Worm (Caenorhabditis elegans): Measurements from ENCODE around the gene math-6.

Gene math-6

DNA sequence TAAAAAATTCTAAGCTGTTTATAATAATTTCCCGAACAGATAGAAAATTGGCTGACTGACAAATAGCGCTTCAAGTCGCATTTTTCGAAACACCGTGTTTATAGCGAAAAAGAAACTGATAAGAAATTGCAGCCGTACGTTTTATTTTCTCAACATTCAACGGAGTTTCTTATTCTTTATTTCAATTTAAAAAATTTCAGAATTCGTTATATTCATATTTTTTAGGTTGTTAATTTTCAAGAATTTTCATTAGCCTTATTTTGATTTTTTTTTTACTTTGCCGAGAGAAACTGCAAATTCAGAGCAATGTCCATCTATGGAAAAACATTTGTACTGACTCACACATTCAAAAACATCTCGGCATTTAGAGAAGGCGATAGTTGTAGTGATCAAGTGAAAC, 13.4 kb upstream of the math-6 start, which contains the start of gene C46F9.6:
C46F9.6 (plus strand) TSS at position 301 of the 400 bp plus-strand sequence.
- TF ChIP-seq sma-9 (GFP tag; optimal IDR thresholded peaks at IDR 0.05), result no peak
- no peak for TF ChIP-seq sma-9 (tag; optimal IDR thresholded peaks at IDR 0.05)
- no peak for TF ChIP-seq blmp-1 (tag; optimal IDR thresholded peaks at IDR 0.05; ENCODE audit: insufficient read depth)
- peak; percentile 9 for TF ChIP-seq fos-1 (tag; optimal IDR thresholded peaks at IDR 0.05)

DNA sequence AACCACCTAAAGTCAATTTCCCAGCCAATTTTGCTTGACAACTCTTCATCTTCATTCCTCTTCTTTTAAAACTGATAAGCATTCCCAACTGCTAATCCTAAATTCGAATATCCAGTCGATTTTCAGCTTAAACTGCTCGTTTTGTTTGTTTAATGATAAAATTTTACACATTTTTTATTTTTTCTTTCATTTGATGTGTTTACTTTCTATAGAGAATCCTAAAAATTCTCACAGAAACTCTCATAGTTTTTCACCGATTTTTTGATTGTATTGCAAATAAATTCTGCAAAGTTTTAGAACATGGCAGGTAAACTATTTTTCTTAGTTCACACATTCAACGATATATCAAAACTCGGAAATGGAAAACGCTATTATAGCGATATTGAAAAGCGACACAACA, 11.2 kb upstream of the math-6 start, which contains the start of gene math-25:
math-25 (plus strand) TSS at position 301 of the 400 bp plus-strand sequence.
- TF ChIP-seq ztf-11 (tag; optimal IDR thresholded peaks at IDR 0.05) (no peak), gmeb-1 (tag; optimal IDR thresholded peaks at IDR 0.05) (no peak), nhr-21 (tag; optimal IDR thresholded peaks at IDR 0.05) (no peak), lin-39 (tag; optimal IDR thresholded peaks at IDR 0.05) (no peak), nhr-6 (tag; optimal IDR thresholded peaks at IDR 0.05) (no peak), elt-3 (tag; optimal IDR thresholded peaks at IDR 0.05) (no peak), unc-39 (tag; optimal IDR thresholded peaks at IDR 0.05) (no peak), ama-1 (optimal IDR thresholded peaks at IDR 0.05) (no peak), ceh-82 (tag; optimal IDR thresholded peaks at IDR 0.05) (no peak), skn-1 (tag; optimal IDR thresholded peaks at IDR 0.05) (no peak), blmp-1 (tag; optimal IDR thresholded peaks at IDR 0.05; ENCODE audit: insufficient read depth) (no peak), R02D3.7 (tag; optimal IDR thresholded peaks at IDR 0.05) (no peak), lin-13 (GFP tag; optimal IDR thresholded peaks at IDR 0.05) (no peak), nhr-25 (tag; optimal IDR thresholded peaks at IDR 0.05) (no peak), unc-62 (GFP tag; optimal IDR thresholded peaks at IDR 0.05) (no peak), sma-9 (GFP tag; optimal IDR thresholded peaks at IDR 0.05) (no peak), sma-9 (tag; optimal IDR thresholded peaks at IDR 0.05) (no peak), mab-5 (tag; optimal IDR thresholded peaks at IDR 0.05) (no peak)

DNA sequence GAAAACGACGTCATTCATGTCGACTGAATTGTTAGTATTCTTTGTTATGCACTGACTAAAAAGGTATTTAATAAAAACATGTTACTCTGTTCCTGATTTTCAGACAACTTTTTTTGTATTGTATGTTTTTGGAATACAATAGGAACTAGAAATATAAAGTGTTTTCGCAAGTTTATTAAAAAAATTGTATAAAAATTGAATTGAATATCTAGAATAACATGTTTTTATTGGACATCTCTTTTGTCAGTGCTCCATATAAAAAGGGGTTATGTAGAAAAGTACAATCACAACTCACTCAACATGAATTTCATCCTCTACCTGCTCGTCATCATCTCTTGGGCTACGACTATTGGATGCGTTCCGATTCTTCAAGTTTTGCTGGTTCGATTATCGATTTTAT, 10.7 kb upstream of the math-6 start, which contains the start of gene C46F9.5:
C46F9.5 (plus strand) TSS at position 301 of the 400 bp plus-strand sequence.
- TF ChIP-seq nhr-129 (tag; optimal IDR thresholded peaks at IDR 0.05) (no peak), nhr-6 (tag; optimal IDR thresholded peaks at IDR 0.05) (no peak), lin-11 (tag; optimal IDR thresholded peaks at IDR 0.05) (no peak), unc-62 (GFP tag; optimal IDR thresholded peaks at IDR 0.05) (no peak), ama-1 (optimal IDR thresholded peaks at IDR 0.05) (no peak), nhr-23 (tag; optimal IDR thresholded peaks at IDR 0.05) (no peak), elt-1 (tag; optimal IDR thresholded peaks at IDR 0.05) (no peak), nhr-11 (tag; optimal IDR thresholded peaks at IDR 0.05) (no peak), mbf-1 (tag; optimal IDR thresholded peaks at IDR 0.05) (no peak), Y55F3AM.14 (GFP tag; optimal IDR thresholded peaks at IDR 0.05) (no peak), snpc-4 (tag; optimal IDR thresholded peaks at IDR 0.05) (no peak), nhr-237 (tag; optimal IDR thresholded peaks at IDR 0.05) (no peak), ceh-82 (tag; optimal IDR thresholded peaks at IDR 0.05) (no peak), fos-1 (tag; optimal IDR thresholded peaks at IDR 0.05) (no peak), lin-13 (GFP tag; optimal IDR thresholded peaks at IDR 0.05) (no peak), elt-3 (tag; optimal IDR thresholded peaks at IDR 0.05) (no peak)

DNA sequence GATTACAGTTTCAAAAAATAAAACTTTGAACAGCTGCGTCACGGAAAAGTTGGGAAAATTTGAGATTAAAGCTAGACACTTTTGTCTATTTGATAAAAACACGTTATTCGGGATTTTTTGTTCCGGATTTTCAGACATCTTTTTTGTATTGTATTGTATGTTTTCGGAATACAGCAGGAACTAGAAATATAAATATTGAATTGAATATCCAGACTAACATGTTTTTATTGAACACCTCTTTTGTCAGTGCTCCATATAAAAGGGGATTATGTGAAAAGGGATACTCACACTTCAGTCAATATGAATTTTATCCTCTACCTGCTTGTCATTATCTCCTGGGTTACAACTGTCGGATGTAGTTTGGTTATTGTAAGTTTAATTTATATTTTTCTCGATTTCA, 9.4 kb upstream of the math-6 start, which contains the start of gene C16C4.1:
C16C4.1 (plus strand) TSS at position 301 of the 400 bp plus-strand sequence.
- TF ChIP-seq ztf-11 (tag; optimal IDR thresholded peaks at IDR 0.05), result no peak
- TF ChIP-seq nhr-6 (tag; optimal IDR thresholded peaks at IDR 0.05), result no peak
- TF ChIP-seq mab-5 (tag; optimal IDR thresholded peaks at IDR 0.05), result no peak
- no peak for TF ChIP-seq ztf-4 (tag; optimal IDR thresholded peaks at IDR 0.05)
- TF ChIP-seq ama-1 (optimal IDR thresholded peaks at IDR 0.05), result no peak
- TF ChIP-seq C34F6.9 (tag; optimal IDR thresholded peaks at IDR 0.05), result no peak
- TF ChIP-seq Y55F3AM.14 (GFP tag; optimal IDR thresholded peaks at IDR 0.05), result no peak
- TF ChIP-seq lsy-2 (tag; optimal IDR thresholded peaks at IDR 0.05), result no peak
- no peak for TF ChIP-seq F13H6.1 (tag; optimal IDR thresholded peaks at IDR 0.05)
- TF ChIP-seq fos-1 (tag; optimal IDR thresholded peaks at IDR 0.05), result no peak
- no peak for TF ChIP-seq unc-39 (tag; optimal IDR thresholded peaks at IDR 0.05)
- TF ChIP-seq lin-11 (tag; optimal IDR thresholded peaks at IDR 0.05), result no peak

DNA sequence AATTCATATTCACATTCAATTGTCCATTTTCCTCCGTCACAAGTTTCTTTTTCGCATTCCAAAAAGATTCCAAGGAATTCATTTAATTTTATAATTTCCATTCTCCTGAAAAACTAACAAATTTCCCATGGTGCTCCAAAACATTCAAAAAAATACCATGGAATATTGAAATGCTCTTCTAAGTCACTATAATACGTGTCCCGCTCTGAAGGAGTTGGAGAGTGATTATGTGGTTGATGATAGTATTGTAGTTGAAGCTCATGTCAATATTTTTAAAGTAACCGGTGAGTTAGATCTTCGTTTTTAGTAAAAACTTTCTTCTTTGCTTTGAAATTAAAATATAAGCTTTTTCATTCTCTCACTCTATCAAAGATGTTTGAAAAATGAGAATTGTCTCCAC, 6.1 kb upstream of the math-6 start, which contains the start of gene math-9:
math-9 (minus strand) TSS at position 101 of the 400 bp plus-strand sequence.
- no peak for TF ChIP-seq mab-5 (tag; optimal IDR thresholded peaks at IDR 0.05)
- TF ChIP-seq unc-55 (GFP tag; optimal IDR thresholded peaks at IDR 0.05), result no peak
- no peak for TF ChIP-seq crh-2 (tag; optimal IDR thresholded peaks at IDR 0.05)
